Fruit fly (Drosophila melanogaster) whole organism, embryonic: ENCODE data around the gene CG8507.

Experiments used
- CG10274 ChIP-seq: fragments of 200-800 bp; sonication (Bioruptor generic); optimal IDR thresholded peaks from 3 replicates; lab custom pipeline; 2017; ENCODE audit warnings: missing biosample characterization, mild to moderate bottlenecking, missing genetic modification characterization
- CG10462 ChIP-seq: fragments of 200-800 bp; sonication (Bioruptor generic); optimal IDR thresholded peaks from 2 replicates; lab custom pipeline; 2016; ENCODE audit warnings: missing biosample characterization, missing genetic modification characterization
- CG10979 ChIP-seq: fragments of 200-800 bp; sonication (Bioruptor generic); optimal IDR thresholded peaks from 2 replicates; lab custom pipeline; 2018; ENCODE audit warnings: missing biosample characterization, mild to moderate bottlenecking, missing genetic modification characterization, moderate library complexity
- CG11456 ChIP-seq: fragments of 200-800 bp; sonication (Bioruptor generic); IDR thresholded peaks from 3 replicates; pipeline ENCODE4 v1.3.6; 2022; ENCODE audit warnings: missing biosample characterization, missing genetic modification characterization
- CG12219 ChIP-seq: fragments of 200-800 bp; sonication (Bioruptor generic); optimal IDR thresholded peaks from 3 replicates; lab custom pipeline; 2018; ENCODE audit warnings: missing biosample characterization, mild to moderate bottlenecking, missing genetic modification characterization
- CG13287 ChIP-seq: fragments of 200-800 bp; sonication (Bioruptor generic); IDR thresholded peaks from 2 replicates; pipeline ENCODE4 v1.3.6; 2022; ENCODE audit warnings: missing biosample characterization, missing genetic modification characterization; ENCODE audit not compliant: partially characterized antibody
- CG13296 ChIP-seq: fragments of 200-800 bp; sonication (Bioruptor generic); optimal IDR thresholded peaks from 3 replicates; lab custom pipeline; 2018; ENCODE audit warnings: missing biosample characterization, mild to moderate bottlenecking, missing genetic modification characterization
- CG13775 ChIP-seq: fragments of 200-800 bp; sonication (Bioruptor generic); optimal IDR thresholded peaks from 3 replicates; lab custom pipeline; 2017; ENCODE audit warnings: missing biosample characterization, mild to moderate bottlenecking, missing genetic modification characterization
- CG1602 ChIP-seq: fragments of 200-800 bp; sonication (Bioruptor generic); optimal IDR thresholded peaks from 3 replicates; lab custom pipeline; 2016; ENCODE audit warnings: missing biosample characterization, missing genetic modification characterization
- CG17568 ChIP-seq: fragments of 200-800 bp; sonication (Bioruptor generic); optimal IDR thresholded peaks from 2 replicates; lab custom pipeline; 2018; ENCODE audit warnings: missing biosample characterization, mild to moderate bottlenecking, missing genetic modification characterization, moderate library complexity
- CG2678 ChIP-seq: fragments of 200-800 bp; sonication (Bioruptor generic); optimal IDR thresholded peaks from 3 replicates; lab custom pipeline; 2019; ENCODE audit warnings: missing biosample characterization, mild to moderate bottlenecking, missing genetic modification characterization, moderate library complexity
- CG2875 ChIP-seq: fragments of 200-800 bp; sonication (Bioruptor generic); optimal IDR thresholded peaks from 2 replicates; lab custom pipeline; 2017; ENCODE audit warnings: missing biosample characterization, mild to moderate bottlenecking, missing genetic modification characterization, missing genetic modification reagents
- CG32532 ChIP-seq: fragments of 200-800 bp; sonication (Bioruptor generic); IDR thresholded peaks from 2 replicates; pipeline ENCODE4 v1.3.6; 2022; ENCODE audit warnings: missing biosample characterization, missing genetic modification characterization
- CG6765 ChIP-seq: fragments of 200-800 bp; sonication (Bioruptor generic); optimal IDR thresholded peaks from 3 replicates; lab custom pipeline; 2017; ENCODE audit warnings: missing biosample characterization, mild to moderate bottlenecking, missing genetic modification characterization
- CG7372 ChIP-seq: fragments of 200-800 bp; sonication (Bioruptor generic); IDR thresholded peaks from 2 replicates; pipeline ENCODE4 v1.3.6; 2022; ENCODE audit warnings: missing biosample characterization, missing genetic modification characterization
- CG7839 ChIP-seq: fragments of 200-800 bp; sonication (Bioruptor generic); optimal IDR thresholded peaks from 3 replicates; lab custom pipeline; 2018; ENCODE audit warnings: missing biosample characterization, mild to moderate bottlenecking, missing genetic modification characterization, moderate library complexity
- CG9215 ChIP-seq: fragments of 200-800 bp; sonication (Bioruptor generic); IDR thresholded peaks from 2 replicates; pipeline ENCODE4 v1.3.6; 2022; ENCODE audit warnings: missing biosample characterization, missing genetic modification characterization
- Camta ChIP-seq: fragments of 200-800 bp; sonication (Bioruptor generic); optimal IDR thresholded peaks from 2 replicates; lab custom pipeline; 2016; ENCODE audit warnings: missing biosample characterization, missing genetic modification characterization
- Dbx ChIP-seq: fragments of 200-800 bp; sonication (Bioruptor generic); IDR thresholded peaks from 3 replicates; pipeline ENCODE4 v1.3.6; 2022; ENCODE audit warnings: missing biosample characterization, missing genetic modification characterization
- Dp ChIP-seq: fragments of 200-800 bp; sonication (Bioruptor generic); optimal IDR thresholded peaks from 2 replicates; lab custom pipeline; 2018; ENCODE audit warnings: missing biosample characterization, mild to moderate bottlenecking, missing genetic modification characterization, moderate library complexity
- E2f1 ChIP-seq: fragments of 200-800 bp; sonication (Bioruptor generic); IDR thresholded peaks from 2 replicates; pipeline ENCODE4 v1.3.6; 2022; ENCODE audit warnings: missing biosample characterization, missing genetic modification characterization
- Fer2 ChIP-seq: fragments of 200-800 bp; sonication (Bioruptor generic); optimal IDR thresholded peaks from 2 replicates; lab custom pipeline; 2018; ENCODE audit warnings: missing biosample characterization, mild to moderate bottlenecking, missing genetic modification characterization, moderate library complexity
- H15 ChIP-seq: fragments of 200-800 bp; sonication (Bioruptor generic); IDR thresholded peaks from 3 replicates; pipeline ENCODE4 v1.3.6; 2022; ENCODE audit warnings: missing biosample characterization, missing genetic modification characterization
- H2.0 ChIP-seq: fragments of 200-800 bp; sonication (Bioruptor generic); IDR thresholded peaks from 2 replicates; pipeline ENCODE4 v1.3.6; 2022; ENCODE audit warnings: missing biosample characterization, missing genetic modification characterization
- Lpt ChIP-seq: fragments of >200 bp; optimal IDR thresholded peaks from 2 replicates; lab custom pipeline; 2018; ENCODE audit warnings: missing biosample characterization, missing genetic modification characterization
- Mrtf ChIP-seq: fragments of 200-800 bp; sonication (Bioruptor generic); IDR thresholded peaks from 3 replicates; pipeline ENCODE4 v1.3.6; 2022; ENCODE audit warnings: missing biosample characterization, missing genetic modification characterization
- PHDP ChIP-seq: fragments of 200-800 bp; sonication (Bioruptor generic); optimal IDR thresholded peaks from 3 replicates; lab custom pipeline; 2018; ENCODE audit warnings: missing biosample characterization, mild to moderate bottlenecking, missing genetic modification characterization, moderate library complexity
- Sox100B ChIP-seq: fragments of 200-800 bp; sonication (Bioruptor generic); optimal IDR thresholded peaks from 3 replicates; lab custom pipeline; 2018; ENCODE audit warnings: missing biosample characterization, mild to moderate bottlenecking, missing genetic modification characterization
- bsh ChIP-seq, 2 experiments: fragments of 200-800 bp; sonication (Bioruptor generic); optimal IDR thresholded peaks; 2 replicates each; lab custom pipeline; 2017 to 2018; ENCODE audit warnings: mild to moderate bottlenecking in 2 of 2, missing biosample characterization in 2 of 2, missing genetic modification characterization in 2 of 2, moderate library complexity in 1 of 2
- chinmo ChIP-seq: fragments of 200-800 bp; sonication (Bioruptor generic); IDR thresholded peaks from 4 replicates; pipeline ENCODE4 v1.3.6; 2022; ENCODE audit warnings: missing biosample characterization, missing genetic modification characterization; ENCODE audit not compliant: partially characterized antibody
- ci ChIP-seq: fragments of 200-800 bp; sonication (Bioruptor generic); IDR thresholded peaks from 3 replicates; pipeline ENCODE4 v1.3.6; 2022; ENCODE audit warnings: missing biosample characterization, missing genetic modification characterization
- crol ChIP-seq: fragments of 200-800 bp; sonication (Bioruptor generic); IDR thresholded peaks from 2 replicates; pipeline ENCODE4 v1.3.6; 2022; ENCODE audit warnings: missing biosample characterization, missing genetic modification characterization
- en ChIP-seq: fragments of 200-800 bp; sonication (Bioruptor generic); optimal IDR thresholded peaks from 2 replicates; lab custom pipeline; 2016; ENCODE audit warnings: missing biosample characterization, missing genetic modification characterization
- exex ChIP-seq: fragments of 200-800 bp; sonication (Bioruptor generic); optimal IDR thresholded peaks from 4 replicates; lab custom pipeline; 2018; ENCODE audit warnings: missing biosample characterization, mild to moderate bottlenecking, missing genetic modification characterization, moderate library complexity
- fd96Cb ChIP-seq: fragments of 200-800 bp; sonication (Bioruptor generic); optimal IDR thresholded peaks from 2 replicates; lab custom pipeline; 2018; ENCODE audit warnings: missing biosample characterization, mild to moderate bottlenecking, missing genetic modification characterization, moderate library complexity
- gcm ChIP-seq: fragments of 200-800 bp; sonication (Bioruptor generic); optimal IDR thresholded peaks from 2 replicates; lab custom pipeline; 2019; ENCODE audit warnings: missing biosample characterization, mild to moderate bottlenecking, missing genetic modification characterization, moderate library complexity
- insv ChIP-seq, 2 experiments: fragments of 200-800 bp; sonication (Bioruptor generic); optimal IDR thresholded peaks; 3 replicates each; lab custom pipeline; 2016 to 2018; ENCODE audit warnings: missing biosample characterization in 2 of 2, missing genetic modification characterization in 2 of 2
- inv ChIP-seq: fragments of 200-800 bp; sonication (Bioruptor generic); IDR thresholded peaks from 2 replicates; pipeline ENCODE4 v1.3.6; 2022; ENCODE audit warnings: missing biosample characterization, missing genetic modification characterization; ENCODE audit not compliant: partially characterized antibody
- mld ChIP-seq: fragments of 200-800 bp; sonication (Bioruptor generic); IDR thresholded peaks from 3 replicates; pipeline ENCODE4 v1.3.6; 2022; ENCODE audit warnings: missing biosample characterization, missing genetic modification characterization; ENCODE audit not compliant: partially characterized antibody
- otp ChIP-seq: fragments of 200-800 bp; sonication (Bioruptor generic); IDR thresholded peaks from 3 replicates; pipeline ENCODE4, ENCODE4 v1.3.6; 2022; ENCODE audit warnings: missing biosample characterization, missing genetic modification characterization
- p53 ChIP-seq: fragments of 200-800 bp; sonication (Bioruptor generic); optimal IDR thresholded peaks from 2 replicates; lab custom pipeline; 2016; ENCODE audit warnings: missing biosample characterization, missing genetic modification characterization
- pho ChIP-seq: fragments of 200-800 bp; sonication (Bioruptor generic); optimal IDR thresholded peaks from 2 replicates; lab custom pipeline; 2016; ENCODE audit warnings: missing biosample characterization, missing genetic modification characterization
- repo ChIP-seq: fragments of 200-800 bp; sonication (Bioruptor generic); optimal IDR thresholded peaks from 2 replicates; lab custom pipeline; 2016; ENCODE audit warnings: missing biosample characterization, missing genetic modification characterization
- ro ChIP-seq: fragments of 200-800 bp; sonication (Bioruptor generic); IDR thresholded peaks from 2 replicates; pipeline ENCODE4 v1.3.6; 2022; ENCODE audit warnings: missing biosample characterization, missing genetic modification characterization
- sc ChIP-seq, 3 experiments: fragments of >200 bp in 2 of 3; fragments of 200-800 bp in 1 of 3; sonication (Bioruptor generic) in 1 of 3; optimal IDR thresholded peaks; 2 replicates in 2 of 3; 3 replicates in 1 of 3; lab custom pipeline; 2017; ENCODE audit warnings: mild to moderate bottlenecking in 1 of 3, missing biosample characterization in 1 of 3, missing genetic modification characterization in 1 of 3, missing genetic modification reagents in 1 of 3
- sd ChIP-seq: fragments of 200-800 bp; sonication (Bioruptor generic); optimal IDR thresholded peaks from 3 replicates; lab custom pipeline; 2018; ENCODE audit warnings: missing biosample characterization, mild to moderate bottlenecking, missing genetic modification characterization, moderate library complexity
- stwl ChIP-seq: fragments of 200-800 bp; sonication (Bioruptor generic); optimal IDR thresholded peaks from 3 replicates; lab custom pipeline; 2018; ENCODE audit warnings: missing biosample characterization, mild to moderate bottlenecking, missing genetic modification characterization, moderate library complexity
- zen ChIP-seq: fragments of 200-800 bp; sonication (Bioruptor generic); optimal IDR thresholded peaks from 3 replicates; lab custom pipeline; 2018; ENCODE audit warnings: missing biosample characterization, mild to moderate bottlenecking, missing genetic modification characterization, moderate library complexity

Gene CG8507

DNA sequence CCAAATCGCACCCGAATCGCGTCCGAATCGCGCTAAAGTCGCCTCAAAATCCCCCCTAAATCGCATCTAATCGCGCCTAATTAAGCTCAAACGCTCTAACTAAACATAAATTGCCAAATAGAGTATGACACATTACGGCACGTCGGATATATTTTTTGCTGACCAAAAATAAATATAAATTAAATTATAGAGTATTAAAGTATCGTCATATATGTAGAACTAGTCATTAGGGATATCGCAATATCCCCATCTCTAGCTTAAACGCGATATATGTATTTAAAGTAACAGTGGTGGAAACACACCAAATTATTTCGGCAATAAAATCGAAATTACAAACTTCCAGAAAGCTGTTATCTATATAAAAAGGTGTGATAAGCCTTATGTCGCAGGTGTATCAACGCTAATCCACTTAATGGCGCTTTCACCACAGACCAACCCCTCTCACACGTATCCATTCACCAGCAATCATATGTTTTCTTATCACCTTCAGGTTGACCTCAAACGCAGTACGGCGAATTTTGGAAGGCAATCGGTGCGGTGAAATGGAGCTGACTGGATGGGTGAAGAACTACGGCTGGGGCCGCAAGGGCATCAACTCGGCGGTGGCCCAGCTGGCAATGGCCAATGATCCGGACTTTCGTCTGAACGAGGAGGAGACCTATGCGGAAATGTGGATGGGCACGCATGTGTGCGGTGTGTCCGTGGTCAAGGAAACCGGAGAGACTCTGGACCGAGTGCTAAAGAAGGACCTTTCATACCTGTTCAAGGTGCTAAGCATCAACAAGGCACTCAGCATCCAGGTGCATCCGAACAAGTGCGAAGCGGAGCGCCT is 31.7 kb upstream of the CG8507 start, which contains the start of gene Mpi (continued):
- TF ChIP-seq Dp (GFP tag; lab: Kevin White, UChicago) (peak; percentile 18), fd96Cb (tag; lab: Kevin White, UChicago) (peak; percentile 19), H15 (GFP tag; lab: Robert Waterston, UW) (no peak), ro (GFP tag; lab: Robert Waterston, UW) (no peak), E2f1 (GFP tag; lab: Robert Waterston, UW) (no peak), en (no peak), H2.0 (no peak), Mrtf (GFP tag; lab: Robert Waterston, UW) (no peak), chinmo (GFP tag; lab: Robert Waterston, UW) (0 out of 4 replicates have a peak, but pooled peaks have one; percentile 32), CG2678 (tag; lab: Kevin White, UChicago) (no peak), Dbx (GFP tag; lab: Robert Waterston, UW) (0 out of 3 replicates have a peak, but pooled peaks have one; percentile 3), zen (peak; percentile 78), CG32532 (peak; percentile 42), Sox100B (GFP tag; lab: Kevin White, UChicago) (no peak), CG12219 (GFP tag; lab: Kevin White, UChicago) (peak; percentile 11), CG13775 (no peak), repo (no peak), sc (optimal IDR thresholded peaks at IDR 0.05; lab: Kevin White, UChicago) (no peak), sc (GFP tag; optimal IDR thresholded peaks at IDR 0.05; lab: Kevin White, UChicago) (no peak), CG10979 (peak; percentile 44), PHDP (tag; lab: Kevin White, UChicago) (no peak), Fer2 (tag; lab: Kevin White, UChicago) (no peak), CG6765 (GFP tag; lab: Kevin White, UChicago) (no peak), Camta (GFP tag; lab: Kevin White, UChicago) (no peak), gcm (GFP tag; lab: Kevin White, UChicago) (no peak), CG2875 (peak; percentile 14), otp (GFP tag; lab: Robert Waterston, UW) (no peak), stwl (tag; lab: Kevin White, UChicago) (peak; percentile 41), pho (no peak), CG11456 (GFP tag; lab: Robert Waterston, UW) (no peak), ci (GFP tag; lab: Robert Waterston, UW) (peak; percentile 43; the same call in 2 of the 3 replicates), exex (no peak), crol (no peak), CG17568 (GFP tag; lab: Kevin White, UChicago) (no peak), CG10274 (GFP tag; lab: Kevin White, UChicago) (no peak), sd (tag; lab: Kevin White, UChicago) (no peak), CG1602 (GFP tag; lab: Kevin White, UChicago) (peak; percentile 1), insv (GFP tag; optimal IDR thresholded peaks at IDR 0.05; lab: Kevin White, UChicago) (no peak), mld (no peak), CG13296 (peak; percentile 29), bsh (GFP tag; optimal IDR thresholded peaks at IDR 0.05; lab: Kevin White, UChicago) (peak in 1 of 2 experiments; percentile 42), CG7839 (no peak), CG7372 (GFP tag; lab: Robert Waterston, UW) (no peak), Lpt (GFP tag; lab: Kevin White, UChicago) (no peak), CG13287 (peak; percentile 69), inv (GFP tag; lab: Robert Waterston, UW) (peak; percentile 44), CG9215 (GFP tag; lab: Robert Waterston, UW) (no peak), CG10462 (GFP tag; lab: Kevin White, UChicago) (no peak), p53 (GFP tag; lab: Kevin White, UChicago) (no peak)
